Worm (Caenorhabditis elegans) whole organism, midembryonic: ENCODE data around the gene mam-6.

Source experiments
- T22C8.4 ChIP-seq: fragments of 200-800 bp; sonication (Bioruptor generic); IDR thresholded peaks from 2 replicates; pipeline ENCODE4 v1.3.6; 2022; ENCODE audit warnings: missing genetic modification characterization, missing compliant biosample characterization
- cog-1 ChIP-seq: sonication (generic microtip); optimal IDR thresholded peaks from 2 replicates; lab custom pipeline; 2016; ENCODE audit warnings: missing genetic modification characterization, missing compliant biosample characterization
- flt-1 ChIP-seq: fragments of 200-800 bp; sonication (Bioruptor generic); IDR thresholded peaks from 2 replicates; pipeline ENCODE4 v1.3.6; 2022; ENCODE audit warnings: missing genetic modification characterization, missing compliant biosample characterization
- klf-2 ChIP-seq: fragments of 200-800 bp; sonication (Bioruptor generic); conservative IDR thresholded peaks from 2 replicates; pipeline ENCODE4 v1.3.6; 2022; ENCODE audit warnings: missing genetic modification reagents, missing genetic modification characterization, missing compliant biosample characterization
- med-1 ChIP-seq: sonication (generic microtip); optimal IDR thresholded peaks from 2 replicates; lab custom pipeline; 2017; ENCODE audit warnings: missing genetic modification characterization, mild to moderate bottlenecking, missing compliant biosample characterization, antibody characterized with exemption, missing genetic modification reagents; ENCODE audit not compliant: insufficient read depth
- ref-1 ChIP-seq: fragments of 200-800 bp; sonication (Bioruptor generic); conservative IDR thresholded peaks from 2 replicates; pipeline ENCODE4 v1.3.6; 2022; ENCODE audit warnings: missing genetic modification reagents, missing genetic modification characterization, missing compliant biosample characterization
- tab-1 ChIP-seq: fragments of 200-800 bp; sonication (Bioruptor generic); IDR thresholded peaks from 2 replicates; pipeline ENCODE4 v1.3.6; 2022; ENCODE audit warnings: missing genetic modification characterization, missing compliant biosample characterization
- ztf-23 ChIP-seq: fragments of 200-800 bp; sonication (Bioruptor generic); IDR thresholded peaks from 2 replicates; pipeline ENCODE4 v1.3.6; 2022; ENCODE audit warnings: missing genetic modification reagents, missing genetic modification characterization, missing compliant biosample characterization

ce11 chrX:15035748-15036147 lies 33.4 kb downstream of the mam-6 start:
- no peak for TF ChIP-seq flt-1 (GFP tag; lab: Robert Waterston, UW)
- no peak for TF ChIP-seq tab-1 (GFP tag; lab: Robert Waterston, UW)
- no peak for TF ChIP-seq ref-1 (GFP tag; lab: Robert Waterston, UW)
- TF ChIP-seq T22C8.4 (GFP tag; lab: Robert Waterston, UW): no peak
- no peak for TF ChIP-seq ztf-23 (GFP tag; lab: Robert Waterston, UW)
- no peak for TF ChIP-seq klf-2 (GFP tag; lab: Robert Waterston, UW)
- TF ChIP-seq cog-1 (tag; lab: Kevin White, UChicago): no peak
- no peak for TF ChIP-seq med-1
